Fruit fly (Drosophila melanogaster) whole organism, prepupa: ENCODE results near the gene CG12883.

ENCODE experiments used
- CG11902 ChIP-seq: fragments of 200-800 bp; sonication (Bioruptor generic); optimal IDR thresholded peaks from 3 replicates; lab custom pipeline; 2016; ENCODE audit warnings: missing biosample characterization, missing genetic modification characterization
- CG1621 ChIP-seq: fragments of 200-800 bp; sonication (Bioruptor generic); optimal IDR thresholded peaks from 3 replicates; lab custom pipeline; 2018; ENCODE audit warnings: missing biosample characterization, mild to moderate bottlenecking, missing genetic modification characterization
- CG16779 ChIP-seq: fragments of 200-800 bp; sonication (Bioruptor generic); optimal IDR thresholded peaks from 3 replicates; lab custom pipeline; 2017; ENCODE audit warnings: missing biosample characterization, mild to moderate bottlenecking, missing genetic modification characterization
- CG3032 ChIP-seq: fragments of 200-800 bp; optimal IDR thresholded peaks from 2 replicates; lab custom pipeline; 2019; ENCODE audit warnings: missing biosample characterization, mild to moderate bottlenecking, missing genetic modification characterization, moderate library complexity
- CG31627 ChIP-seq: fragments of 200-800 bp; sonication (Bioruptor generic); optimal IDR thresholded peaks from 3 replicates; lab custom pipeline; 2016; ENCODE audit warnings: missing biosample characterization, missing genetic modification characterization
- CG32006 ChIP-seq: fragments of 200-800 bp; sonication (Bioruptor generic); optimal IDR thresholded peaks from 3 replicates; lab custom pipeline; 2017; ENCODE audit warnings: missing biosample characterization, mild to moderate bottlenecking, missing genetic modification characterization
- CG34406 ChIP-seq: fragments of 200-800 bp; sonication (Bioruptor generic); optimal IDR thresholded peaks from 3 replicates; lab custom pipeline; 2016; ENCODE audit warnings: missing biosample characterization, missing genetic modification characterization
- CG6163 ChIP-seq: fragments of 200-800 bp; sonication (Bioruptor generic); IDR thresholded peaks from 3 replicates; pipeline ENCODE4 v1.3.6; 2022; ENCODE audit warnings: missing biosample characterization, missing genetic modification characterization
- CG6276 ChIP-seq: fragments of 200-800 bp; sonication (Bioruptor generic); optimal IDR thresholded peaks from 2 replicates; lab custom pipeline; 2017; ENCODE audit warnings: missing biosample characterization, mild to moderate bottlenecking, missing genetic modification characterization
- CG6808 ChIP-seq: fragments of 200-800 bp; sonication (Bioruptor generic); optimal IDR thresholded peaks from 3 replicates; lab custom pipeline; 2017; ENCODE audit warnings: missing biosample characterization, missing genetic modification characterization, mild to moderate bottlenecking, moderate library complexity, missing genetic modification reagents
- CG6854 ChIP-seq: fragments of 200-800 bp; sonication (Bioruptor generic); optimal IDR thresholded peaks from 2 replicates; lab custom pipeline; 2017; ENCODE audit warnings: missing biosample characterization, mild to moderate bottlenecking, missing genetic modification characterization
- CG8119 ChIP-seq: fragments of 200-800 bp; sonication (Bioruptor generic); IDR thresholded peaks from 3 replicates; pipeline ENCODE4 v1.3.6; 2022; ENCODE audit warnings: missing biosample characterization, missing genetic modification characterization
- CG8319 ChIP-seq: fragments of 200-800 bp; sonication (Bioruptor generic); optimal IDR thresholded peaks from 3 replicates; lab custom pipeline; 2016; ENCODE audit warnings: missing biosample characterization, missing genetic modification characterization
- CG9139 ChIP-seq: fragments of 200-800 bp; sonication (Bioruptor generic); optimal IDR thresholded peaks from 3 replicates; lab custom pipeline; 2017; ENCODE audit warnings: missing biosample characterization, mild to moderate bottlenecking, missing genetic modification characterization
- Eip75B ChIP-seq: fragments of 200-800 bp; sonication (Bioruptor generic); optimal IDR thresholded peaks from 3 replicates; lab custom pipeline; 2016; ENCODE audit warnings: missing biosample characterization, missing genetic modification characterization
- Eip78C ChIP-seq: fragments of 200-800 bp; sonication (Bioruptor generic); peaks from one replicate; lab custom pipeline; 2016; ENCODE audit warnings: missing biosample characterization, missing genetic modification characterization
- Eip93F ChIP-seq: fragments of 200-800 bp; sonication (Bioruptor generic); optimal IDR thresholded peaks from 2 replicates; lab custom pipeline; 2016; ENCODE audit warnings: missing biosample characterization, mild to moderate bottlenecking, missing genetic modification characterization
- Lpt ChIP-seq: fragments of 200-800 bp; sonication (Bioruptor generic); optimal IDR thresholded peaks from 3 replicates; lab custom pipeline; 2016; ENCODE audit warnings: missing biosample characterization, missing genetic modification characterization
- Met ChIP-seq: fragments of 200-800 bp; sonication (Bioruptor generic); optimal IDR thresholded peaks from 3 replicates; lab custom pipeline; 2016; ENCODE audit warnings: missing biosample characterization, missing genetic modification characterization
- OdsH ChIP-seq: fragments of 200-800 bp; sonication (Bioruptor generic); optimal IDR thresholded peaks from 3 replicates; lab custom pipeline; 2016; ENCODE audit warnings: missing biosample characterization, missing genetic modification characterization
- Smox ChIP-seq: fragments of 200-800 bp; sonication (Bioruptor generic); optimal IDR thresholded peaks from 3 replicates; lab custom pipeline; 2016; ENCODE audit warnings: missing biosample characterization, missing genetic modification characterization
- Sox102F ChIP-seq: fragments of 200-800 bp; sonication (Bioruptor generic); optimal IDR thresholded peaks from 2 replicates; lab custom pipeline; 2016; ENCODE audit warnings: missing biosample characterization, mild to moderate bottlenecking, missing genetic modification characterization
- Sox14 ChIP-seq: fragments of 200-800 bp; sonication (Bioruptor generic); optimal IDR thresholded peaks from 3 replicates; lab custom pipeline; 2016; ENCODE audit warnings: missing biosample characterization, missing genetic modification characterization
- Sox15 ChIP-seq: fragments of 200-800 bp; sonication (Bioruptor generic); optimal IDR thresholded peaks from 3 replicates; lab custom pipeline; 2016; ENCODE audit warnings: missing biosample characterization, missing genetic modification characterization
- acj6 ChIP-seq: fragments of 200-800 bp; sonication (Bioruptor generic); optimal IDR thresholded peaks from 3 replicates; lab custom pipeline; 2016; ENCODE audit warnings: missing biosample characterization, missing genetic modification characterization
- dac ChIP-seq: fragments of 200-800 bp; sonication (Bioruptor generic); optimal IDR thresholded peaks from 2 replicates; lab custom pipeline; 2017; ENCODE audit warnings: missing biosample characterization, mild to moderate bottlenecking, missing genetic modification characterization
- dsx ChIP-seq: fragments of 200-800 bp; optimal IDR thresholded peaks from 3 replicates; lab custom pipeline; 2019; ENCODE audit warnings: missing biosample characterization, mild to moderate bottlenecking, missing genetic modification characterization, moderate library complexity; ENCODE audit not compliant: poor library complexity, severe bottlenecking
- eg ChIP-seq: fragments of 200-800 bp; sonication (Bioruptor generic); IDR thresholded peaks from 3 replicates; pipeline ENCODE4 v1.3.6; 2022; ENCODE audit warnings: missing biosample characterization, missing genetic modification characterization
- esn ChIP-seq: fragments of 200-800 bp; sonication (Bioruptor generic); optimal IDR thresholded peaks from 2 replicates; lab custom pipeline; 2016; ENCODE audit warnings: missing biosample characterization, mild to moderate bottlenecking, missing genetic modification characterization, moderate library complexity
- fd85E ChIP-seq: fragments of 200-800 bp; sonication (Bioruptor generic); optimal IDR thresholded peaks from 3 replicates; lab custom pipeline; 2016; ENCODE audit warnings: missing biosample characterization, missing genetic modification characterization
- fkh ChIP-seq: fragments of 200-800 bp; sonication (Bioruptor generic); optimal IDR thresholded peaks from 3 replicates; lab custom pipeline; 2017; ENCODE audit warnings: missing biosample characterization, mild to moderate bottlenecking, missing genetic modification characterization, moderate library complexity
- net ChIP-seq: fragments of 200-800 bp; sonication (Bioruptor generic); optimal IDR thresholded peaks from 3 replicates; lab custom pipeline; 2016; ENCODE audit warnings: missing biosample characterization, missing genetic modification characterization
- pdm3 ChIP-seq: fragments of 200-800 bp; sonication (Bioruptor generic); optimal IDR thresholded peaks from 3 replicates; lab custom pipeline; 2016; ENCODE audit warnings: missing biosample characterization, missing genetic modification characterization
- salr ChIP-seq, 2 experiments: fragments of 200-800 bp; sonication (Bioruptor generic); optimal IDR thresholded peaks; 3 replicates each; lab custom pipeline; 2016 to 2018; ENCODE audit warnings: missing biosample characterization in 2 of 2, missing genetic modification characterization in 2 of 2, mild to moderate bottlenecking in 1 of 2
- svp ChIP-seq: fragments of 200-800 bp; sonication (Bioruptor generic); peaks from one replicate; lab custom pipeline; 2016; ENCODE audit warnings: missing biosample characterization, missing genetic modification characterization
- topi ChIP-seq: fragments of 200-800 bp; sonication (Bioruptor generic); optimal IDR thresholded peaks from 3 replicates; lab custom pipeline; 2016; ENCODE audit warnings: missing biosample characterization, missing genetic modification characterization
- vri ChIP-seq: fragments of 200-800 bp; sonication (Bioruptor generic); optimal IDR thresholded peaks from 3 replicates; lab custom pipeline; 2016; ENCODE audit warnings: missing biosample characterization, mild to moderate bottlenecking, missing genetic modification characterization

The CG12883 gene

dm6 chr3R:27636010-27636584, 43.0 kb upstream of the CG12883 start, which contains the start of the genes CG5611 and Mtl (continued):
- TF ChIP-seq vri (GFP tag; lab: Kevin White, UChicago) (peak; percentile 98), acj6 (GFP tag; lab: Kevin White, UChicago) (peak; percentile 100), fd85E (peak; percentile 97), pdm3 (GFP tag; lab: Kevin White, UChicago) (peak; percentile 99), OdsH (GFP tag; lab: Kevin White, UChicago) (peak; percentile 100), net (GFP tag; lab: Kevin White, UChicago) (peak; percentile 99), CG8319 (peak; percentile 99), salr (GFP tag; optimal IDR thresholded peaks at IDR 0.05; lab: Kevin White, UChicago) (peak; percentile 99), CG34406 (GFP tag; lab: Kevin White, UChicago) (peak; percentile 100), CG6808 (GFP tag; lab: Kevin White, UChicago) (peak; percentile 98), CG31627 (peak; percentile 99), CG3032 (tag; lab: Kevin White, UChicago) (peak; percentile 100), dac (GFP tag; lab: Kevin White, UChicago) (peak; percentile 99), Sox14 (GFP tag; lab: Kevin White, UChicago) (peak; percentile 99), CG6163 (GFP tag; lab: Robert Waterston, UW) (peak; percentile 100), fkh (GFP tag; lab: Kevin White, UChicago) (peak; percentile 98)
- TF ChIP-seq, all 60 proteins: peak for 60

- TF ChIP-seq CG32006 (GFP tag; lab: Kevin White, UChicago) (no peak), eg (GFP tag; lab: Robert Waterston, UW) (no peak), CG31627 (no peak), CG34406 (GFP tag; lab: Kevin White, UChicago) (no peak), CG16779 (tag; lab: Kevin White, UChicago) (no peak), Eip75B (no peak), CG9139 (GFP tag; lab: Kevin White, UChicago) (no peak), topi (GFP tag; lab: Kevin White, UChicago) (no peak), Sox15 (no peak), Lpt (no peak), CG6276 (GFP tag; lab: Kevin White, UChicago) (no peak), esn (GFP tag; lab: Kevin White, UChicago) (no peak), CG1621 (tag; lab: Kevin White, UChicago) (no peak), Eip93F (GFP tag; lab: Kevin White, UChicago) (no peak), Eip78C (GFP tag; lab: Kevin White, UChicago) (no peak), Smox (GFP tag; lab: Kevin White, UChicago) (no peak), Sox14 (GFP tag; lab: Kevin White, UChicago) (no peak), dsx (GFP tag; lab: Kevin White, UChicago) (no peak)
- TF ChIP-seq, all 60 proteins: peak for 0
Observed at dm6 chr3R:27636720-27637119, 42.4 kb upstream of the CG12883 start.

dm6 chr3R:27637264-27637860, 41.7 kb upstream of the CG12883 start:
- TF ChIP-seq CG8119: no peak
- TF ChIP-seq svp (GFP tag; lab: Kevin White, UChicago): peak; percentile 58
- peak; percentile 9 for TF ChIP-seq topi (GFP tag; lab: Kevin White, UChicago)
- peak; percentile 11 for TF ChIP-seq pdm3 (GFP tag; lab: Kevin White, UChicago)
- peak; percentile 6 for TF ChIP-seq Met (GFP tag; lab: Kevin White, UChicago)
- TF ChIP-seq Eip78C (GFP tag; lab: Kevin White, UChicago): peak; percentile 85

- TF ChIP-seq eg (GFP tag; lab: Robert Waterston, UW) (no peak), Lpt (no peak), CG6276 (GFP tag; lab: Kevin White, UChicago) (no peak), CG11902 (GFP tag; lab: Kevin White, UChicago) (no peak), CG6854 (GFP tag; lab: Kevin White, UChicago) (no peak), Sox102F (GFP tag; lab: Kevin White, UChicago) (no peak)
Observed at dm6 chr3R:27643080-27643479, 36.0 kb upstream of the CG12883 start.
